Worm (Caenorhabditis elegans) whole organism, L1 larva: ENCODE measurements around the gene ham-3.

Source experiments
- egl-27 ChIP-seq, 2 experiments: fragments of 150-350 bp in 1 of 2; sonication (generic microtip); optimal IDR thresholded peaks; 3 replicates each; lab custom pipeline; 2017 to 2018; ENCODE audit warnings: missing biosample characterization in 2 of 2, missing genetic modification characterization in 2 of 2, missing genetic modification reagents in 2 of 2
- lin-35 ChIP-seq, 2 experiments: fragments of 150-350 bp; optimal IDR thresholded peaks; 2 replicates each; lab custom pipeline; 2014; ENCODE audit warnings: missing biosample characterization in 2 of 2, missing genetic modification characterization in 2 of 2, missing genetic modification reagents in 2 of 2
- nhr-237 ChIP-seq: fragments of 150-350 bp; optimal IDR thresholded peaks from 2 replicates; lab custom pipeline; 2014; ENCODE audit warnings: missing biosample characterization, missing genetic modification characterization
- nhr-28 ChIP-seq: fragments of 150-350 bp; optimal IDR thresholded peaks from 2 replicates; lab custom pipeline; 2014; ENCODE audit warnings: missing biosample characterization, missing genetic modification characterization
- pqm-1 ChIP-seq: sonication (generic microtip); optimal IDR thresholded peaks from 3 replicates; lab custom pipeline; 2017; ENCODE audit warnings: missing biosample characterization, missing genetic modification characterization
- tbx-2 ChIP-seq: sonication (generic microtip); optimal IDR thresholded peaks from 2 replicates; lab custom pipeline; 2016; ENCODE audit warnings: missing genetic modification characterization, missing compliant biosample characterization
- zag-1 ChIP-seq: fragments of 150-350 bp; optimal IDR thresholded peaks from 2 replicates; lab custom pipeline; 2014; ENCODE audit warnings: missing biosample characterization, missing genetic modification characterization

- TF ChIP-seq zag-1 (tag; lab: Kevin White, UChicago) (no peak), lin-35 (GFP tag; optimal IDR thresholded peaks at IDR 0.05; lab: Kevin White, UChicago) (no peak), pqm-1 (tag; lab: Kevin White, UChicago) (no peak), nhr-237 (tag; lab: Kevin White, UChicago) (no peak), egl-27 (tag; optimal IDR thresholded peaks at IDR 0.05; lab: Kevin White, UChicago) (no peak), nhr-28 (tag; lab: Kevin White, UChicago) (no peak), tbx-2 (tag; lab: Kevin White, UChicago) (no peak)
These were observed 29.3 kb downstream of the ham-3 start for ce11 chrIII:10149910-10150309.
